Worm (Caenorhabditis elegans): ENCODE results near the gene pqn-79.

DNA sequence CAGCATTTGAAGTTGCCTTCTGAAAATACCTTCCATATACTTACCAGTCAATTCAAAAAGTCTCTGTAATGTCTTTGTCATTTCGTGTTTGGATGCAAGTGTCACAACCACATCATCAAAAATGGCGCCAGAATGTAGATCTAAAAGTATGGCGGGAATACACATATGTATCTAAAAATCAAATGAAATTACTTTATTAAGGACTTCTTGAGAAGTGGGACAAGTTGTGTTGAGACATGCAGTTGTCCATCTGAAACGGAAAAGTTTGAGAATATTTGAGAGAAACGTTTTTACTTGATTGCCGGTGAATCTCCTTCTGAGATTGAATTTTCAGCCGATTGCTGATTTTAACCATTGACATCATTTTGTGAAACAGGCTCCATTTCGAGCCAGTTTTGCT is 3.4 kb upstream of the pqn-79 start:
- no peak for TF ChIP-seq unc-62 (GFP tag; optimal IDR thresholded peaks at IDR 0.05)
- no peak for TF ChIP-seq ces-1 (GFP tag; optimal IDR thresholded peaks at IDR 0.05)
- TF ChIP-seq zip-4 (GFP tag; optimal IDR thresholded peaks at IDR 0.05): no peak
- no peak for TF ChIP-seq ceh-82 (tag; optimal IDR thresholded peaks at IDR 0.05)
- TF ChIP-seq snpc-4 (tag; optimal IDR thresholded peaks at IDR 0.05): no peak
- no peak for TF ChIP-seq zag-1 (tag; optimal IDR thresholded peaks at IDR 0.05)
- TF ChIP-seq nhr-28 (tag; optimal IDR thresholded peaks at IDR 0.05): no peak
- TF ChIP-seq lin-13 (GFP tag; optimal IDR thresholded peaks at IDR 0.05): no peak
- TF ChIP-seq irx-1 (tag; optimal IDR thresholded peaks at IDR 0.05): no peak
- no peak for TF ChIP-seq ceh-8 (GFP tag; optimal IDR thresholded peaks at IDR 0.05)
- no peak for TF ChIP-seq ama-1 (optimal IDR thresholded peaks at IDR 0.05)
- no peak for TF ChIP-seq lin-39 (tag; optimal IDR thresholded peaks at IDR 0.05)
- TF ChIP-seq egl-27 (tag; optimal IDR thresholded peaks at IDR 0.05): no peak
- TF ChIP-seq nhr-20 (tag; optimal IDR thresholded peaks at IDR 0.05): no peak
